Worm (Caenorhabditis elegans) whole organism, L4 larva: ENCODE results near the gene Y47D3B.3.

Experiments
- D1046.2 ChIP-seq: fragments of 200-800 bp; sonication (Bioruptor generic); IDR thresholded peaks from 2 replicates; pipeline ENCODE4 v1.3.6; 2022; ENCODE audit warnings: missing genetic modification characterization, missing compliant biosample characterization
- T20F7.1 ChIP-seq: fragments of 200-800 bp; sonication (Bioruptor generic); optimal IDR thresholded peaks from 2 replicates; lab custom pipeline; 2018; ENCODE audit warnings: mild to moderate bottlenecking, missing genetic modification characterization, missing compliant biosample characterization
- Y5F2A.4 ChIP-seq: fragments of 200-800 bp; sonication (Bioruptor generic); optimal IDR thresholded peaks from 2 replicates; lab custom pipeline; 2018; ENCODE audit warnings: mild to moderate bottlenecking, missing genetic modification characterization, missing compliant biosample characterization
- Y75B8A.6 ChIP-seq: fragments of 200-800 bp; sonication (Bioruptor generic); IDR thresholded peaks from 2 replicates; pipeline ENCODE4 v1.3.6; 2022; ENCODE audit warnings: missing genetic modification reagents, missing genetic modification characterization, missing compliant biosample characterization
- ZK337.2 ChIP-seq: fragments of 200-800 bp; sonication (Bioruptor generic); IDR thresholded peaks from 2 replicates; pipeline ENCODE4 v1.3.6; 2022; ENCODE audit warnings: missing genetic modification reagents, missing genetic modification characterization, missing compliant biosample characterization
- ZK546.5 ChIP-seq, 2 experiments: sonication (generic microtip); optimal IDR thresholded peaks; 2 replicates each; lab custom pipeline; 2017; ENCODE audit warnings: missing biosample characterization in 2 of 2, missing genetic modification characterization in 2 of 2
- aha-1 ChIP-seq: fragments of 150-350 bp; peaks from one replicate; lab custom pipeline; 2014; ENCODE audit warnings: missing biosample characterization, missing genetic modification characterization
- aly-2 ChIP-seq: sonication (generic microtip); optimal IDR thresholded peaks from 2 replicates; lab custom pipeline; 2018; ENCODE audit warnings: missing biosample characterization, missing genetic modification characterization
- arid-1 ChIP-seq: fragments of 200-800 bp; sonication (Bioruptor generic); conservative IDR thresholded peaks from 2 replicates; pipeline ENCODE4 v1.3.6; 2022; ENCODE audit warnings: missing genetic modification reagents, missing genetic modification characterization, missing compliant biosample characterization
- ceh-20 ChIP-seq: fragments of 200-800 bp; sonication (Bioruptor generic); IDR thresholded peaks from 2 replicates; pipeline ENCODE4 v1.3.6; 2022; ENCODE audit warnings: missing genetic modification reagents, missing genetic modification characterization, missing compliant biosample characterization
- daf-8 ChIP-seq: fragments of 200-800 bp; sonication (Bioruptor generic); IDR thresholded peaks from 2 replicates; pipeline ENCODE4 v1.3.6; 2022; ENCODE audit warnings: missing genetic modification characterization, missing compliant biosample characterization
- dmd-6 ChIP-seq: fragments of 200-800 bp; sonication (Bioruptor generic); IDR thresholded peaks from 2 replicates; pipeline ENCODE4 v1.3.6; 2022; ENCODE audit warnings: missing genetic modification reagents, missing genetic modification characterization, missing compliant biosample characterization
- dmd-9 ChIP-seq: fragments of 200-800 bp; sonication (Bioruptor generic); IDR thresholded peaks from 2 replicates; pipeline ENCODE4 v1.3.6; 2022; ENCODE audit warnings: missing genetic modification reagents, missing genetic modification characterization, missing compliant biosample characterization
- dpl-1 ChIP-seq: fragments of 150-350 bp; optimal IDR thresholded peaks from 2 replicates; lab custom pipeline; 2014; ENCODE audit warnings: missing biosample characterization, missing genetic modification reagents, missing genetic modification characterization
- duxl-1 ChIP-seq: sonication (generic microtip); optimal IDR thresholded peaks from 2 replicates; lab custom pipeline; 2016; ENCODE audit warnings: mild to moderate bottlenecking, missing genetic modification characterization, moderate library complexity, missing compliant biosample characterization; ENCODE audit not compliant: poor library complexity
- egl-43 ChIP-seq: fragments of 200-800 bp; sonication (Bioruptor generic); IDR thresholded peaks from 2 replicates; pipeline ENCODE4 v1.3.6; 2022; ENCODE audit warnings: missing genetic modification reagents, missing genetic modification characterization, missing compliant biosample characterization
- fkh-10 ChIP-seq: fragments of 150-350 bp; optimal IDR thresholded peaks from 2 replicates; lab custom pipeline; 2014; ENCODE audit warnings: missing biosample characterization, missing genetic modification reagents, missing genetic modification characterization
- hmg-1.1 ChIP-seq: fragments of 200-800 bp; sonication (Bioruptor generic); IDR thresholded peaks from 2 replicates; pipeline ENCODE4 v1.3.6; 2022; ENCODE audit warnings: missing genetic modification reagents, missing genetic modification characterization, missing compliant biosample characterization
- jun-1 ChIP-seq: fragments of 150-350 bp; optimal IDR thresholded peaks from 2 replicates; lab custom pipeline; 2014; ENCODE audit warnings: missing biosample characterization, missing genetic modification reagents, missing genetic modification characterization
- lim-7 ChIP-seq: fragments of 200-800 bp; sonication (Bioruptor generic); IDR thresholded peaks from 2 replicates; pipeline ENCODE4 v1.3.6; 2022; ENCODE audit warnings: missing genetic modification characterization, missing compliant biosample characterization
- lin-15B ChIP-seq: fragments of 150-350 bp; sonication (generic microtip); optimal IDR thresholded peaks from 3 replicates; lab custom pipeline; 2014; ENCODE audit warnings: missing biosample characterization, missing genetic modification characterization
- lin-38 ChIP-seq: fragments of 200-800 bp; sonication (Bioruptor generic); IDR thresholded peaks from 2 replicates; pipeline ENCODE4 v1.3.6; 2022; ENCODE audit warnings: missing genetic modification reagents, missing genetic modification characterization, missing compliant biosample characterization
- lir-3 ChIP-seq: sonication (generic microtip); optimal IDR thresholded peaks from 2 replicates; lab custom pipeline; 2016; ENCODE audit warnings: mild to moderate bottlenecking, missing genetic modification characterization, missing compliant biosample characterization
- lsy-2 ChIP-seq, 2 experiments: fragments of 150-350 bp in 1 of 2; sonication (generic microtip) in 1 of 2; optimal IDR thresholded peaks; 2 replicates each; lab custom pipeline; 2014 to 2017; ENCODE audit warnings: missing biosample characterization in 2 of 2, missing genetic modification characterization in 2 of 2
- nhr-25 ChIP-seq: sonication (generic microtip); optimal IDR thresholded peaks from 2 replicates; lab custom pipeline; 2017; ENCODE audit warnings: missing genetic modification characterization, mild to moderate bottlenecking, missing compliant biosample characterization, antibody characterized with exemption, moderate library complexity, borderline replicate concordance; ENCODE audit not compliant: insufficient read depth
- nhr-28 ChIP-seq: fragments of 150-350 bp; optimal IDR thresholded peaks from 2 replicates; lab custom pipeline; 2014; ENCODE audit warnings: missing biosample characterization, missing genetic modification characterization
- pqm-1 ChIP-seq: sonication (generic microtip); optimal IDR thresholded peaks from 2 replicates; lab custom pipeline; 2017; ENCODE audit warnings: missing biosample characterization, missing genetic modification characterization
- rbr-2 ChIP-seq: sonication (generic microtip); optimal IDR thresholded peaks from 2 replicates; lab custom pipeline; 2016; ENCODE audit warnings: missing genotype, missing genetic modification characterization, missing compliant biosample characterization
- set-16 ChIP-seq: fragments of 200-800 bp; sonication (Bioruptor generic); IDR thresholded peaks from 2 replicates; pipeline ENCODE4 v1.3.6; 2022; ENCODE audit warnings: missing genetic modification reagents, missing genetic modification characterization, missing compliant biosample characterization
- snpc-4 ChIP-seq: fragments of 150-350 bp; optimal IDR thresholded peaks from 2 replicates; lab custom pipeline; 2014; ENCODE audit warnings: missing biosample characterization, missing genetic modification characterization
- spr-3 ChIP-seq: fragments of 200-800 bp; sonication (Bioruptor generic); optimal IDR thresholded peaks from 2 replicates; lab custom pipeline; 2018; ENCODE audit warnings: mild to moderate bottlenecking, missing genetic modification characterization, missing compliant biosample characterization
- tag-97 ChIP-seq: fragments of 200-800 bp; sonication (Bioruptor generic); IDR thresholded peaks from 2 replicates; pipeline ENCODE4 v1.3.6; 2022; ENCODE audit warnings: missing genetic modification characterization, missing compliant biosample characterization
- unc-130 ChIP-seq: sonication (generic microtip); optimal IDR thresholded peaks from 2 replicates; lab custom pipeline; 2016; ENCODE audit warnings: missing genetic modification reagents, missing genetic modification characterization, missing compliant biosample characterization
- unc-62 ChIP-seq, 3 experiments: fragments of 150-350 bp in 1 of 3; sonication (generic microtip); optimal IDR thresholded peaks in 2 of 3; peaks in 1 of 3; 1 replicate in 1 of 3; 2 replicates in 2 of 3; lab custom pipeline; 2014 to 2017; ENCODE audit warnings: missing biosample characterization in 3 of 3, missing genetic modification characterization in 3 of 3, missing genetic modification reagents in 3 of 3, missing genotype in 1 of 3
- zag-1 ChIP-seq: fragments of 150-350 bp; optimal IDR thresholded peaks from 2 replicates; lab custom pipeline; 2014; ENCODE audit warnings: missing biosample characterization, missing genetic modification characterization
- zfp-3 ChIP-seq: fragments of 200-800 bp; sonication (Bioruptor generic); conservative IDR thresholded peaks from 2 replicates; pipeline ENCODE4 v1.3.6; 2022; ENCODE audit warnings: missing genetic modification reagents, missing genetic modification characterization, missing compliant biosample characterization
- zip-2 ChIP-seq: fragments of 150-350 bp; optimal IDR thresholded peaks from 2 replicates; lab custom pipeline; 2014; ENCODE audit warnings: missing biosample characterization, missing genetic modification characterization
- ztf-7 ChIP-seq: fragments of 150-350 bp; optimal IDR thresholded peaks from 2 replicates; lab custom pipeline; 2014; ENCODE audit warnings: missing biosample characterization, missing genetic modification characterization

The Y47D3B.3 gene

DNA sequence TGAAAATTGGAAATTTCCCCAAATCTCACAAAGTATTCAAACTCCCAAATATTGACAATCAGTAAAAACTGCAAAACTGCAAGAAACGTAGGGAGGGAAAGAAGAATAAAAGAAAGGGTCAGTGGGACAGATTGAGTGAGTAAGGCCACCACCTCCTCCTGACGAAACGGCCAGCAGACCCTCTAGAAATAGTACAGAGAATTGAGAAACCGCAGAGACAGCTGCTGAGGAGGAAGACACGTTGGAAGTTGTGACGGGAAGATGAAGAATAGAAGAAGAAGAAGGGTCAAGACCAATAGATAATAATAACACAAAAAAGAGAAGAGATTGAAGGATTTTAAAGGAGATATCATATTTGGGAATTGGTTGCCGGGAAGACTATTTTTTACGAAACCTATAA, 17.0 kb upstream of the Y47D3B.3 start (continued):
- TF ChIP-seq ceh-20 (GFP tag; lab: Robert Waterston, UW) (no peak), ZK546.5 (tag; optimal IDR thresholded peaks at IDR 0.05; lab: Kevin White, UChicago) (no peak), unc-62 (GFP tag; optimal IDR thresholded peaks at IDR 0.05 in 1 of 2; lab: Kevin White, UChicago) (no peak), unc-62 (tag; optimal IDR thresholded peaks at IDR 0.05; lab: Kevin White, UChicago) (no peak), aly-2 (tag; lab: Kevin White, UChicago) (no peak), tag-97 (GFP tag; lab: Robert Waterston, UW) (no peak), jun-1 (tag; lab: Kevin White, UChicago) (no peak), dpl-1 (GFP tag; lab: Kevin White, UChicago) (no peak), spr-3 (GFP tag; lab: Kevin White, UChicago) (no peak), zip-2 (tag; lab: Kevin White, UChicago) (no peak), Y75B8A.6 (GFP tag; lab: Robert Waterston, UW) (no peak), lin-38 (no peak), T20F7.1 (no peak), nhr-25 (tag; lab: Kevin White, UChicago) (no peak), dmd-9 (GFP tag; lab: Robert Waterston, UW) (no peak), rbr-2 (tag; lab: Kevin White, UChicago) (no peak), lin-15B (tag; lab: Kevin White, UChicago) (no peak), unc-130 (no peak), lsy-2 (tag; optimal IDR thresholded peaks at IDR 0.05; lab: Kevin White, UChicago) (peak in 1 of 2 experiments; percentile 23), duxl-1 (tag; lab: Kevin White, UChicago) (no peak), set-16 (no peak), snpc-4 (tag; lab: Kevin White, UChicago) (no peak), pqm-1 (tag; lab: Kevin White, UChicago) (no peak), aha-1 (no peak), nhr-28 (tag; lab: Kevin White, UChicago) (peak; percentile 21), fkh-10 (peak; percentile 31)

DNA sequence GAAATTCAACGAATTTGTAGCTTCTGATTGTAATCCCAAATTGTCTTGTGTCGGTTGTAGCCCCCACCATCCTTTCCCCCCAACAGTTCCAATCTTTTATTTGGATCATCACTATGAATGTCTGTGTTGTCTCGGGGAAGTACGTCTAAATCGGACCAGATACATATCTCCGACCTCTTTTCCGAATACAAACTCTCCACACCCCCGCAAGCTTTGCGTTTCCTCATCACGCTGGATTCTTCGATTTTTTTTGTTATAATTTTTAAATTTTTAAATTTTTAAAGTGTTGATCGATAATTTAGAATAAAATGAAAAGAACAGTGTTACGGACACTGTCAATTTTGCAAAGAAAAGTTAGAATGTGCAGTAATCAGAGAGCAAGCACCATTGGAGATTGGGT, 15.7 kb upstream of the Y47D3B.3 start, which contains the start of gene subs-4:
Gene subs-4 (plus strand): TSS at position 301 of the 400 bp plus-strand sequence.
- TF ChIP-seq Y5F2A.4 (GFP tag; lab: Kevin White, UChicago) (no peak), unc-62 (GFP tag; optimal IDR thresholded peaks at IDR 0.05 in 1 of 2; lab: Kevin White, UChicago) (peak in 1 of 2 experiments; percentile 4), unc-62 (tag; optimal IDR thresholded peaks at IDR 0.05; lab: Kevin White, UChicago) (no peak)

DNA sequence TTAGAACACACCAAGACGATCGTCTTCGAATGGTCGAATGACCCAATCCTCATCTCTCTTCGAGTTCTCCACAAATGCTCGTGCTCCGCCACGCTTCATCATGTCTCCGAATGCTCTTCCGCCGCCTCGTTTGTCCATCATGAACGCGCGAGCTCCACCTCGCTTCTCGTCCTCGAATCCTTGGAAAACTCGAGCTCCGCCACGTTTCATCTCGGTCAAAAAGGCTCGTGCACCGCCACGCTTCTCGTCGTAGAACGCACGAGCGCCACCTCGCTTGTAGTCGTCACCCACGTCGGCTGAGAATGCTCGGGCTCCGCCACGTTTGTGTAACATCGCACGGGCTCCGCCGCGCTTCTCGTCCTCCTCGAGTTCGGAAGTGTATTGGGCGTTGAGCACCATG, 8.2 kb upstream of the Y47D3B.3 start:
- TF ChIP-seq ZK337.2 (GFP tag; lab: Robert Waterston, UW) (0 out of 2 replicates have a peak, but pooled peaks have one; percentile 3), dmd-6 (GFP tag; lab: Robert Waterston, UW) (no peak), set-16 (peak; percentile 88), ztf-7 (tag; lab: Kevin White, UChicago) (no peak), lim-7 (GFP tag; lab: Robert Waterston, UW) (0 out of 2 replicates have a peak, but pooled peaks have one; percentile 9), ceh-20 (GFP tag; lab: Robert Waterston, UW) (0 out of 2 replicates have a peak, but pooled peaks have one; percentile 12), arid-1 (no peak), D1046.2 (GFP tag; lab: Robert Waterston, UW) (0 out of 2 replicates have a peak, but pooled peaks have one; percentile 26), egl-43 (0 out of 2 replicates have a peak, but pooled peaks have one; percentile 27), lir-3 (tag; lab: Kevin White, UChicago) (no peak), daf-8 (GFP tag; lab: Robert Waterston, UW) (no peak), duxl-1 (tag; lab: Kevin White, UChicago) (no peak), zfp-3 (GFP tag; lab: Robert Waterston, UW) (no peak), zag-1 (tag; lab: Kevin White, UChicago) (no peak), hmg-1.1 (0 out of 2 replicates have a peak, but pooled peaks have one; percentile 10)
